Fruit fly (Drosophila melanogaster): ENCODE measurements around the gene CG14435.

Gene CG14435

dm6 chrX:6868024-6868628 lies 24.4 kb upstream of the CG14435 start (continued):
- TF ChIP-seq prd (optimal IDR thresholded peaks at IDR 0.05) (no peak), prd (GFP tag; IDR thresholded peaks at IDR 0.05) (0 out of 3 replicates have a peak, but pooled peaks have one; percentile 4), CG10431 (GFP tag; optimal IDR thresholded peaks at IDR 0.05) (no peak), caup (GFP tag; optimal IDR thresholded peaks at IDR 0.05; ENCODE audit: severe bottlenecking) (no peak), CG2202 (tag; optimal IDR thresholded peaks at IDR 0.05) (no peak), cas (GFP tag; IDR thresholded peaks at IDR 0.05) (no peak), CG14441 (GFP tag; IDR thresholded peaks at IDR 0.05) (no peak), dmrt99B (tag; optimal IDR thresholded peaks at IDR 0.05) (no peak), CG1233 (GFP tag; optimal IDR thresholded peaks at IDR 0.05) (peak; percentile 89), jigr1 (GFP tag; IDR thresholded peaks at IDR 0.05) (no peak), CG8944 (GFP tag; optimal IDR thresholded peaks at IDR 0.05) (no peak), CG17359 (tag; optimal IDR thresholded peaks at IDR 0.05) (peak; percentile 9), luna (GFP tag; optimal IDR thresholded peaks at IDR 0.05) (no peak), CG16815 (GFP tag; optimal IDR thresholded peaks at IDR 0.05) (no peak), amos (GFP tag; IDR thresholded peaks at IDR 0.05; ENCODE audit: partially characterized antibody) (peak; percentile 35; the same call in 1 of the 2 replicates), tio (GFP tag; optimal IDR thresholded peaks at IDR 0.05) (no peak), CG17802 (tag; optimal IDR thresholded peaks at IDR 0.05) (no peak), psq (GFP tag; optimal IDR thresholded peaks at IDR 0.05) (peak; percentile 87), CoRest (tag; optimal IDR thresholded peaks at IDR 0.05) (peak; percentile 78), CG4404 (GFP tag; IDR thresholded peaks at IDR 0.05) (no peak), chm (GFP tag; IDR thresholded peaks at IDR 0.05) (peak; percentile 75), rib (GFP tag; IDR thresholded peaks at IDR 0.05) (peak; percentile 77; the same call in 1 of the 2 replicates), zfh1 (GFP tag; IDR thresholded peaks at IDR 0.05) (peak; percentile 40; the same call in 1 of the 3 replicates), CG4424 (GFP tag; optimal IDR thresholded peaks at IDR 0.05) (no peak), CG7839 (tag; optimal IDR thresholded peaks at IDR 0.05) (no peak), shn (GFP tag; optimal IDR thresholded peaks at IDR 0.05) (no peak), CG10654 (GFP tag; optimal IDR thresholded peaks at IDR 0.05) (no peak), trem (tag; optimal IDR thresholded peaks at IDR 0.05) (no peak), zen2 (GFP tag; IDR thresholded peaks at IDR 0.05; ENCODE audit: partially characterized antibody) (0 out of 3 replicates have a peak, but pooled peaks have one; percentile 24), Awh (GFP tag; IDR thresholded peaks at IDR 0.05) (no peak), sens (GFP tag) (peak; percentile 60), CG30431 (GFP tag; optimal IDR thresholded peaks at IDR 0.05) (no peak), ase (GFP tag; IDR thresholded peaks at IDR 0.05) (no peak), knrl (GFP tag; IDR thresholded peaks at IDR 0.05; ENCODE audit: partially characterized antibody) (no peak), sd (tag; optimal IDR thresholded peaks at IDR 0.05) (peak; percentile 72), Mad (GFP tag; optimal IDR thresholded peaks at IDR 0.05) (no peak), kni (GFP tag; optimal IDR thresholded peaks at IDR 0.05) (peak; percentile 33), Deaf1 (tag; optimal IDR thresholded peaks at IDR 0.05) (peak; percentile 93), Antp (GFP tag; optimal IDR thresholded peaks at IDR 0.05) (no peak), Hr78 (GFP tag; optimal IDR thresholded peaks at IDR 0.05) (peak in 1 of 2 experiments; percentile 3), Taf1 (GFP tag; IDR thresholded peaks at IDR 0.05) (no peak), CG5180 (GFP tag; optimal IDR thresholded peaks at IDR 0.05) (no peak), Vsx1 (GFP tag; optimal IDR thresholded peaks at IDR 0.05) (no peak), Pdp1 (GFP tag; optimal IDR thresholded peaks at IDR 0.05) (peak in 1 of 2 experiments; percentile 51), CG31388 (GFP tag; optimal IDR thresholded peaks at IDR 0.05) (no peak), ind (GFP tag; optimal IDR thresholded peaks at IDR 0.05) (no peak), sna (GFP tag; IDR thresholded peaks at IDR 0.05; ENCODE audit: partially characterized antibody) (no peak), Bgb (GFP tag; IDR thresholded peaks at IDR 0.05; ENCODE audit: partially characterized antibody) (peak; percentile 49; the same call in 1 of the 2 replicates), twi (tag; optimal IDR thresholded peaks at IDR 0.05) (no peak)

Data from whole organism, embryonic.